Fruit fly (Drosophila melanogaster) whole organism, embryonic: ENCODE measurements around the gene CG5853.

Experiments
- Atf6 ChIP-seq: fragments of 200-800 bp; sonication (Bioruptor generic); IDR thresholded peaks from 2 replicates; pipeline ENCODE4 v1.3.6; 2022; ENCODE audit warnings: missing biosample characterization, missing genetic modification characterization
- B-H2 ChIP-seq: fragments of 200-800 bp; sonication (Bioruptor generic); optimal IDR thresholded peaks from 2 replicates; lab custom pipeline; 2018; ENCODE audit warnings: missing biosample characterization, mild to moderate bottlenecking, missing genetic modification characterization
- BtbVII ChIP-seq: fragments of 200-800 bp; sonication (Bioruptor generic); optimal IDR thresholded peaks from 3 replicates; lab custom pipeline; 2017; ENCODE audit warnings: missing biosample characterization, mild to moderate bottlenecking, missing genetic modification characterization
- CG10274 ChIP-seq: fragments of 200-800 bp; sonication (Bioruptor generic); optimal IDR thresholded peaks from 3 replicates; lab custom pipeline; 2017; ENCODE audit warnings: missing biosample characterization, mild to moderate bottlenecking, missing genetic modification characterization
- CG10431 ChIP-seq: fragments of 200-800 bp; sonication (Bioruptor generic); optimal IDR thresholded peaks from 3 replicates; lab custom pipeline; 2018; ENCODE audit warnings: missing biosample characterization, mild to moderate bottlenecking, missing genetic modification characterization
- CG11247 ChIP-seq: fragments of 200-800 bp; sonication (Bioruptor generic); IDR thresholded peaks from 2 replicates; pipeline ENCODE4 v1.3.6; 2022; ENCODE audit warnings: missing biosample characterization, missing genetic modification characterization
- CG12236 ChIP-seq: fragments of 200-800 bp; sonication (Bioruptor generic); optimal IDR thresholded peaks from 2 replicates; lab custom pipeline; 2016; ENCODE audit warnings: missing biosample characterization, missing genetic modification characterization
- CG14014 ChIP-seq: fragments of 200-800 bp; sonication (Bioruptor generic); IDR thresholded peaks from 2 replicates; pipeline ENCODE4 v1.3.6; 2022; ENCODE audit warnings: missing biosample characterization, missing genetic modification characterization
- CG30403 ChIP-seq: fragments of 200-800 bp; sonication (Bioruptor generic); optimal IDR thresholded peaks from 3 replicates; lab custom pipeline; 2016; ENCODE audit warnings: missing biosample characterization, missing genetic modification characterization
- CG32767 ChIP-seq: fragments of 200-800 bp; sonication (Bioruptor generic); IDR thresholded peaks from 2 replicates; pipeline ENCODE4 v1.3.6; 2022; ENCODE audit warnings: missing biosample characterization, missing genetic modification characterization
- CG34376 ChIP-seq: fragments of 200-800 bp; sonication (Bioruptor generic); optimal IDR thresholded peaks from 2 replicates; lab custom pipeline; 2018; ENCODE audit warnings: missing biosample characterization, mild to moderate bottlenecking, missing genetic modification characterization
- CG6254 ChIP-seq: fragments of 200-800 bp; sonication (Bioruptor generic); optimal IDR thresholded peaks from 3 replicates; lab custom pipeline; 2017; ENCODE audit warnings: mild to moderate bottlenecking, missing biosample characterization, missing genetic modification reagents, missing genetic modification characterization
- CG9215 ChIP-seq: fragments of 200-800 bp; sonication (Bioruptor generic); IDR thresholded peaks from 2 replicates; pipeline ENCODE4 v1.3.6; 2022; ENCODE audit warnings: missing biosample characterization, missing genetic modification characterization
- Chrac-16 ChIP-seq: fragments of 200-800 bp; sonication (Bioruptor generic); optimal IDR thresholded peaks from 3 replicates; lab custom pipeline; 2016; ENCODE audit warnings: missing biosample characterization, missing genetic modification characterization
- Dek ChIP-seq: fragments of 200-800 bp; sonication (Bioruptor generic); optimal IDR thresholded peaks from 3 replicates; lab custom pipeline; 2019; ENCODE audit warnings: missing biosample characterization, mild to moderate bottlenecking, missing genetic modification characterization, moderate library complexity
- Dip2 ChIP-seq: fragments of 200-800 bp; sonication (Bioruptor generic); IDR thresholded peaks from 2 replicates; pipeline ENCODE4 v1.3.6; 2022; ENCODE audit warnings: missing biosample characterization, missing genetic modification characterization
- Doc3 ChIP-seq: fragments of 200-800 bp; sonication (Bioruptor generic); IDR thresholded peaks from 3 replicates; pipeline ENCODE4 v1.3.6; 2022; ENCODE audit warnings: missing biosample characterization, missing genetic modification characterization; ENCODE audit not compliant: partially characterized antibody
- Fer2 ChIP-seq: fragments of 200-800 bp; sonication (Bioruptor generic); optimal IDR thresholded peaks from 2 replicates; lab custom pipeline; 2018; ENCODE audit warnings: missing biosample characterization, mild to moderate bottlenecking, missing genetic modification characterization, moderate library complexity
- Gug ChIP-seq: fragments of 200-800 bp; sonication (Bioruptor generic); IDR thresholded peaks from 4 replicates; pipeline ENCODE4 v1.3.6; 2022; ENCODE audit warnings: missing biosample characterization, missing genetic modification characterization
- H2.0 ChIP-seq: fragments of 200-800 bp; sonication (Bioruptor generic); IDR thresholded peaks from 2 replicates; pipeline ENCODE4 v1.3.6; 2022; ENCODE audit warnings: missing biosample characterization, missing genetic modification characterization
- HHEX ChIP-seq: fragments of 200-800 bp; sonication (Bioruptor generic); optimal IDR thresholded peaks from 3 replicates; lab custom pipeline; 2017; ENCODE audit warnings: missing biosample characterization, mild to moderate bottlenecking, missing genetic modification characterization, missing genetic modification reagents
- HLH4C ChIP-seq: fragments of 200-800 bp; sonication (Bioruptor generic); IDR thresholded peaks from 3 replicates; pipeline ENCODE4 v1.3.6; 2022; ENCODE audit warnings: missing biosample characterization, missing genetic modification characterization; ENCODE audit not compliant: partially characterized antibody
- HLHmδ ChIP-seq: fragments of 200-800 bp; sonication (Bioruptor generic); optimal IDR thresholded peaks from 2 replicates; lab custom pipeline; 2018; ENCODE audit warnings: missing biosample characterization, mild to moderate bottlenecking, missing genetic modification characterization, moderate library complexity
- Jarid2 ChIP-seq: fragments of 200-800 bp; sonication (Bioruptor generic); optimal IDR thresholded peaks from 3 replicates; lab custom pipeline; 2017; ENCODE audit warnings: mild to moderate bottlenecking, missing biosample characterization, missing genetic modification reagents, missing genetic modification characterization
- Lhr ChIP-seq: fragments of 200-800 bp; sonication (Bioruptor generic); optimal IDR thresholded peaks from 3 replicates; lab custom pipeline; 2017; ENCODE audit warnings: mild to moderate bottlenecking, missing biosample characterization, missing genetic modification reagents, missing genetic modification characterization
- Lpt ChIP-seq: fragments of >200 bp; optimal IDR thresholded peaks from 2 replicates; lab custom pipeline; 2018; ENCODE audit warnings: missing biosample characterization, missing genetic modification characterization
- Mes4 ChIP-seq: fragments of 200-800 bp; sonication (Bioruptor generic); optimal IDR thresholded peaks from 2 replicates; lab custom pipeline; 2016; ENCODE audit warnings: missing biosample characterization, missing genetic modification characterization
- Myb ChIP-seq: fragments of 200-800 bp; sonication (Bioruptor generic); optimal IDR thresholded peaks from 2 replicates; lab custom pipeline; 2016; ENCODE audit warnings: missing biosample characterization, missing genetic modification characterization
- Neu2 ChIP-seq: fragments of 200-800 bp; sonication (Bioruptor generic); optimal IDR thresholded peaks from 3 replicates; lab custom pipeline; 2016; ENCODE audit warnings: missing biosample characterization, missing genetic modification characterization, borderline replicate concordance
- NfI ChIP-seq: fragments of 200-800 bp; sonication (Bioruptor generic); optimal IDR thresholded peaks from 3 replicates; lab custom pipeline; 2018; ENCODE audit warnings: missing biosample characterization, mild to moderate bottlenecking, missing genetic modification characterization, moderate library complexity
- Sox100B ChIP-seq: fragments of 200-800 bp; sonication (Bioruptor generic); optimal IDR thresholded peaks from 3 replicates; lab custom pipeline; 2018; ENCODE audit warnings: missing biosample characterization, mild to moderate bottlenecking, missing genetic modification characterization
- YL-1 ChIP-seq: fragments of 200-800 bp; sonication (Bioruptor generic); optimal IDR thresholded peaks from 3 replicates; lab custom pipeline; 2017; ENCODE audit warnings: missing biosample characterization, mild to moderate bottlenecking, missing genetic modification characterization
- abd-A ChIP-seq: fragments of 200-800 bp; sonication (Bioruptor generic); optimal IDR thresholded peaks from 3 replicates; lab custom pipeline; 2019; ENCODE audit warnings: missing biosample characterization, mild to moderate bottlenecking, missing genetic modification characterization, moderate library complexity
- bcd ChIP-seq: fragments of 200-800 bp; sonication (Bioruptor generic); optimal IDR thresholded peaks from 2 replicates; lab custom pipeline; 2017; ENCODE audit warnings: missing biosample characterization, mild to moderate bottlenecking, missing genetic modification characterization
- cas ChIP-seq: fragments of 200-800 bp; sonication (Bioruptor generic); IDR thresholded peaks from 2 replicates; pipeline ENCODE4 v1.3.6; 2022; ENCODE audit warnings: missing biosample characterization, missing genetic modification characterization
- chinmo ChIP-seq: fragments of 200-800 bp; sonication (Bioruptor generic); IDR thresholded peaks from 4 replicates; pipeline ENCODE4 v1.3.6; 2022; ENCODE audit warnings: missing biosample characterization, missing genetic modification characterization; ENCODE audit not compliant: partially characterized antibody
- da ChIP-seq: fragments of 200-800 bp; sonication (Bioruptor generic); optimal IDR thresholded peaks from 2 replicates; lab custom pipeline; 2016; ENCODE audit warnings: missing biosample characterization, missing genetic modification characterization
- dm ChIP-seq: fragments of 200-800 bp; sonication (Bioruptor generic); optimal IDR thresholded peaks from 3 replicates; lab custom pipeline; 2016; ENCODE audit warnings: missing biosample characterization, missing genetic modification characterization
- eyg ChIP-seq: fragments of 200-800 bp; sonication (Bioruptor generic); optimal IDR thresholded peaks from 3 replicates; lab custom pipeline; 2016; ENCODE audit warnings: missing biosample characterization, missing genetic modification characterization
- fd3F ChIP-seq: fragments of 200-800 bp; sonication (Bioruptor generic); optimal IDR thresholded peaks from 2 replicates; lab custom pipeline; 2018; ENCODE audit warnings: missing biosample characterization, mild to moderate bottlenecking, missing genetic modification characterization, moderate library complexity
- gsb-n ChIP-seq: fragments of 200-800 bp; sonication (Bioruptor generic); optimal IDR thresholded peaks from 3 replicates; lab custom pipeline; 2018; ENCODE audit warnings: missing biosample characterization, mild to moderate bottlenecking, missing genetic modification characterization
- hb ChIP-seq: fragments of 200-800 bp; sonication (Bioruptor generic); IDR thresholded peaks from 3 replicates; pipeline ENCODE4 v1.3.6; 2022; ENCODE audit warnings: missing biosample characterization, missing genetic modification characterization; ENCODE audit not compliant: partially characterized antibody
- jigr1 ChIP-seq: fragments of 200-800 bp; sonication (Bioruptor generic); IDR thresholded peaks from 3 replicates; pipeline ENCODE4 v1.3.6; 2022; ENCODE audit warnings: missing biosample characterization, missing genetic modification characterization
- kah ChIP-seq: fragments of 200-800 bp; sonication (Bioruptor generic); optimal IDR thresholded peaks from 2 replicates; lab custom pipeline; 2018; ENCODE audit warnings: missing biosample characterization, mild to moderate bottlenecking, missing genetic modification characterization
- lab ChIP-seq: fragments of 200-800 bp; sonication (Bioruptor generic); optimal IDR thresholded peaks from 3 replicates; lab custom pipeline; 2017; ENCODE audit warnings: missing biosample characterization, missing genetic modification characterization, mild to moderate bottlenecking, moderate library complexity, missing genetic modification reagents
- pros ChIP-seq: fragments of 200-800 bp; sonication (Bioruptor generic); optimal IDR thresholded peaks from 3 replicates; lab custom pipeline; 2019; ENCODE audit warnings: missing biosample characterization, mild to moderate bottlenecking, missing genetic modification characterization, moderate library complexity
- shn ChIP-seq: fragments of 200-800 bp; sonication (Bioruptor generic); optimal IDR thresholded peaks from 3 replicates; lab custom pipeline; 2016; ENCODE audit warnings: missing biosample characterization, missing genetic modification characterization
- sr ChIP-seq: fragments of 200-800 bp; sonication (Bioruptor generic); IDR thresholded peaks from 3 replicates; pipeline ENCODE4 v1.3.6; 2022; ENCODE audit warnings: missing biosample characterization, missing genetic modification characterization
- ssp ChIP-seq: fragments of 200-800 bp; sonication (Bioruptor generic); IDR thresholded peaks from 2 replicates; pipeline ENCODE4 v1.3.6; 2022; ENCODE audit warnings: missing biosample characterization, missing genetic modification characterization
- tgo ChIP-seq: fragments of 200-800 bp; sonication (Bioruptor generic); IDR thresholded peaks from 3 replicates; pipeline ENCODE4 v1.3.6; 2022; ENCODE audit warnings: missing biosample characterization, missing genetic modification characterization
- wor ChIP-seq: fragments of 200-800 bp; sonication (Bioruptor generic); IDR thresholded peaks from 2 replicates; pipeline ENCODE4 v1.3.6; 2022; ENCODE audit warnings: missing biosample characterization, missing genetic modification characterization
- zf30C ChIP-seq: fragments of 200-800 bp; sonication (Bioruptor generic); optimal IDR thresholded peaks from 3 replicates; lab custom pipeline; 2018; ENCODE audit warnings: missing biosample characterization, mild to moderate bottlenecking, missing genetic modification characterization

CG5853 gene

DNA sequence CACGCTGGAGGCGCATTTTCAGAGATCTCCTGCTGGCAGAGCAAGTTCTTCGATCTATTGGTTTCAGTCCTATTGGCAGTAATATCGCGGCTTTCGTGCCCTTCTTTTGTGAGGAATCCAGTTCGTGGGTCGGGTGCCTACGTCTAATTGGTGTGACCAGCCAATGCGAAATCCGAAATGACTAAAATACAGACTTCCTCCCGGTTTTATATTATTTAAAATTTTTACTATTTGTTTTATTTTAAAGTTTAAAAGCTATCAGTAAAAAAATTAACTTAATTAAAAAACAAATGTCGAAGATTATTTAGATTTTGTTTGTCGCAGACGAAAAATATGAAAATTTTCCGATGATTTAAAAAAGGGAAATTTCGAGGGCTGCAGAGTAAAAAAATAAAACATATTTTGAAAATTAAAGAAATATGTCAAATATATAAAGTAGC is 16.2 kb upstream of the CG5853 start, which contains the start of gene CG5850 (continued):
- TF ChIP-seq H2.0 (GFP tag; lab: Robert Waterston, UW), result no peak
- TF ChIP-seq Mes4 (GFP tag; lab: Kevin White, UChicago), result no peak
- TF ChIP-seq CG11247 (GFP tag; lab: Robert Waterston, UW), result no peak
- TF ChIP-seq gsb-n (tag; lab: Kevin White, UChicago), result no peak
- TF ChIP-seq HLH4C (GFP tag; lab: Robert Waterston, UW), result no peak
- TF ChIP-seq Atf6 (GFP tag; lab: Robert Waterston, UW), result no peak
- no peak for TF ChIP-seq Dek (tag; lab: Kevin White, UChicago)
- no peak for TF ChIP-seq HLHmδ (GFP tag; lab: Kevin White, UChicago)
- TF ChIP-seq da (GFP tag; lab: Kevin White, UChicago), result no peak
- no peak for TF ChIP-seq CG12236 (GFP tag; lab: Kevin White, UChicago)
- TF ChIP-seq fd3F (GFP tag; lab: Kevin White, UChicago), result no peak
- TF ChIP-seq shn (GFP tag; lab: Kevin White, UChicago), result no peak
- TF ChIP-seq HHEX (GFP tag; lab: Kevin White, UChicago), result no peak
- TF ChIP-seq tgo (GFP tag; lab: Robert Waterston, UW), result no peak
- TF ChIP-seq pros (GFP tag; lab: Kevin White, UChicago), result no peak
- TF ChIP-seq CG6254 (GFP tag; lab: Kevin White, UChicago), result no peak
- TF ChIP-seq sr (GFP tag; lab: Robert Waterston, UW), result no peak
- TF ChIP-seq BtbVII, result no peak
- TF ChIP-seq eyg (GFP tag; lab: Kevin White, UChicago), result no peak
- no peak for TF ChIP-seq Myb
- no peak for TF ChIP-seq cas (GFP tag; lab: Robert Waterston, UW)
- TF ChIP-seq Sox100B (GFP tag; lab: Kevin White, UChicago), result peak; percentile 54
- no peak for TF ChIP-seq wor (GFP tag; lab: Robert Waterston, UW)
- no peak for TF ChIP-seq bcd (GFP tag; lab: Kevin White, UChicago)
- TF ChIP-seq CG10274 (GFP tag; lab: Kevin White, UChicago), result no peak
- no peak for TF ChIP-seq Chrac-16
- no peak for TF ChIP-seq kah (GFP tag; lab: Kevin White, UChicago)
- peak; percentile 20 for TF ChIP-seq CG10431 (GFP tag; lab: Kevin White, UChicago)
- no peak for TF ChIP-seq Lpt (GFP tag; lab: Kevin White, UChicago)
- no peak for TF ChIP-seq abd-A (tag; lab: Kevin White, UChicago)
- no peak for TF ChIP-seq Dip2 (GFP tag; lab: Robert Waterston, UW)
- TF ChIP-seq Doc3 (GFP tag; lab: Robert Waterston, UW), result no peak
- TF ChIP-seq chinmo (GFP tag; lab: Robert Waterston, UW), result no peak
- no peak for TF ChIP-seq NfI (GFP tag; lab: Kevin White, UChicago)
- peak; percentile 77 for TF ChIP-seq YL-1 (GFP tag; lab: Kevin White, UChicago)
- no peak for TF ChIP-seq CG34376 (GFP tag; lab: Kevin White, UChicago)
- no peak for TF ChIP-seq Gug (GFP tag; lab: Robert Waterston, UW)
- no peak for TF ChIP-seq Fer2 (tag; lab: Kevin White, UChicago)
- TF ChIP-seq CG14014 (GFP tag; lab: Robert Waterston, UW), result no peak
- no peak for TF ChIP-seq dm
- TF ChIP-seq Lhr (GFP tag; lab: Kevin White, UChicago), result no peak
- no peak for TF ChIP-seq hb (GFP tag; lab: Robert Waterston, UW)
- no peak for TF ChIP-seq B-H2
- TF ChIP-seq CG9215, result no peak
- TF ChIP-seq zf30C (GFP tag; lab: Kevin White, UChicago), result no peak
- TF ChIP-seq lab, result peak; percentile 17
- no peak for TF ChIP-seq jigr1 (GFP tag; lab: Robert Waterston, UW)
- no peak for TF ChIP-seq Neu2 (GFP tag; lab: Kevin White, UChicago)
- no peak for TF ChIP-seq Jarid2 (GFP tag; lab: Kevin White, UChicago)
- peak; percentile 14 for TF ChIP-seq CG30403 (GFP tag; lab: Kevin White, UChicago)
- no peak for TF ChIP-seq ssp (GFP tag; lab: Robert Waterston, UW)
- no peak for TF ChIP-seq CG32767 (GFP tag; lab: Robert Waterston, UW)
